Fruit fly (Drosophila melanogaster): ENCODE measurements around the gene Zip88E.
A peak's percentile ranks its signal among the peaks of the same experiment; 100 is the strongest.

DNA sequence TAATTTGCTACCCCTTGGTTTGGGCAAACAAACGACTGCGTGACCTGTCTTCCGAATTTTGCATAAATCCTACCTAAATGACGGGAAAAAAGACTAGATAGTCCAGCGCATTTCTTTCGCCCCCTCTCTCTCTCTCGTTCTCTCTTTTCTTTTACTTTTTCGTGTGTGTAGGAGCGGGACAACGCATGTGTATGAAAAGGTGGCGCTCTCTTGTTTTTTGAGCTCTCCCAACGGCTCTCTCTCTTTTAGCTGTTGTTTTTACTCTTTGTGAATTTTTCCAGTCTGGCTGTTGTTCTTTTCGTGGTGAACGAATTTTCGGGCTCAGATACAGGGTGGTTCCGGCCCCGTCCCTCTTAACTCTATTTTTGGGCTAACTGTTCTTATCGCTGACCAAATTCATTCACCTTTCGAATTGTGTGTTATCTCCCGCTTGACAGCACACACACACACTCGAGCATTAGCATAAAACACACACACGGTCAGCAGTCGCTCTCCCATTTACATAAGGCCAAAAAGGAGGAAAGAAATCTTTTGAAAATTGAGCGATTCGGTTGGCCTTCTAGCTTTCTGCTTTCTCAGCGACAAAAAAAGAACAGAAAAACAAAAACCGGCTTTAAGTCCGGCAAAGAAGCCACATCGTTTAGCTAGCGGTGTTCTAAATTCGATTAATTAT, 23.2 kb downstream of the Zip88E start:
- TF ChIP-seq gl (tag; optimal IDR thresholded peaks at IDR 0.05) (peak; percentile 21), CG14655 (GFP tag; optimal IDR thresholded peaks at IDR 0.05) (no peak), EcR (GFP tag; optimal IDR thresholded peaks at IDR 0.05) (peak; percentile 38), Pif1B (GFP tag; optimal IDR thresholded peaks at IDR 0.05) (no peak), CG34367 (tag; optimal IDR thresholded peaks at IDR 0.05) (peak; percentile 43), CG12605 (GFP tag; IDR thresholded peaks at IDR 0.05) (no peak), Snoo (tag; optimal IDR thresholded peaks at IDR 0.05) (no peak), CG32121 (GFP tag; IDR thresholded peaks at IDR 0.05) (no peak), CG13204 (GFP tag; optimal IDR thresholded peaks at IDR 0.05) (peak; percentile 55)

All from whole organism, pupa.